Worm (Caenorhabditis elegans): ENCODE data around the gene str-187.

Gene str-187

ce11 chrIV:17268628-17269027, 3.2 kb downstream of the str-187 start (continued):
- TF ChIP-seq nhr-6 (tag; optimal IDR thresholded peaks at IDR 0.05) (no peak), lin-11 (tag; optimal IDR thresholded peaks at IDR 0.05) (no peak)

ce11 chrIV:17269042-17269441, 3.7 kb downstream of the str-187 start, which contains the start of gene atgp-1:
Gene atgp-1, plus strand, starts transcription at chrIV:17269342.
- no peak for TF ChIP-seq mab-5 (tag; optimal IDR thresholded peaks at IDR 0.05)
- no peak for TF ChIP-seq C34F6.9 (tag; optimal IDR thresholded peaks at IDR 0.05)
- no peak for TF ChIP-seq ztf-11 (tag; optimal IDR thresholded peaks at IDR 0.05)
- no peak for TF ChIP-seq unc-55 (GFP tag; optimal IDR thresholded peaks at IDR 0.05)
- TF ChIP-seq sem-4 (tag; optimal IDR thresholded peaks at IDR 0.05) = no peak
- no peak for TF ChIP-seq Y55F3AM.14 (GFP tag; optimal IDR thresholded peaks at IDR 0.05)
- no peak for TF ChIP-seq lin-11 (tag; optimal IDR thresholded peaks at IDR 0.05)
- no peak for TF ChIP-seq aly-2 (tag; optimal IDR thresholded peaks at IDR 0.05)
- TF ChIP-seq nhr-6 (tag; optimal IDR thresholded peaks at IDR 0.05) = no peak
- no peak for TF ChIP-seq nhr-237 (tag; optimal IDR thresholded peaks at IDR 0.05)
- no peak for TF ChIP-seq sma-9 (GFP tag; optimal IDR thresholded peaks at IDR 0.05)
- TF ChIP-seq sma-9 (tag; optimal IDR thresholded peaks at IDR 0.05) = no peak
- TF ChIP-seq nhr-129 (tag; optimal IDR thresholded peaks at IDR 0.05) = no peak
- TF ChIP-seq crh-2 (tag; optimal IDR thresholded peaks at IDR 0.05) = no peak

ce11 chrIV:17269702-17270101, 4.3 kb downstream of the str-187 start:
- TF ChIP-seq nhr-23 (tag; optimal IDR thresholded peaks at IDR 0.05) (no peak), ceh-16 (tag; optimal IDR thresholded peaks at IDR 0.05) (peak; percentile 17)

- TF ChIP-seq C34F6.9 (tag; optimal IDR thresholded peaks at IDR 0.05) (no peak), unc-62 (GFP tag; optimal IDR thresholded peaks at IDR 0.05) (no peak), elt-3 (tag; optimal IDR thresholded peaks at IDR 0.05) (no peak), unc-39 (tag; optimal IDR thresholded peaks at IDR 0.05) (no peak), crh-2 (tag; optimal IDR thresholded peaks at IDR 0.05) (no peak), unc-55 (GFP tag; optimal IDR thresholded peaks at IDR 0.05) (no peak), gmeb-1 (tag; optimal IDR thresholded peaks at IDR 0.05) (no peak), nhr-237 (tag; optimal IDR thresholded peaks at IDR 0.05) (no peak), nhr-25 (tag; optimal IDR thresholded peaks at IDR 0.05) (no peak), blmp-1 (tag; optimal IDR thresholded peaks at IDR 0.05; ENCODE audit: insufficient read depth) (no peak), ztf-4 (tag; optimal IDR thresholded peaks at IDR 0.05) (no peak), snpc-4 (tag; optimal IDR thresholded peaks at IDR 0.05) (no peak), peb-1 (tag; optimal IDR thresholded peaks at IDR 0.05) (no peak), nhr-129 (tag; optimal IDR thresholded peaks at IDR 0.05) (no peak), Y55F3AM.14 (GFP tag; optimal IDR thresholded peaks at IDR 0.05) (no peak), ceh-82 (tag; optimal IDR thresholded peaks at IDR 0.05) (no peak)
Measured at ce11 chrIV:17273602-17274110, 8.3 kb downstream of the str-187 start, which contains the start of gene gln-5. Gene gln-5, minus strand, starts transcription at chrIV:17273652.

ce11 chrIV:17275281-17275680, 9.9 kb downstream of the str-187 start, which contains the start of gene lhfp-4:
Gene lhfp-4, plus strand, starts transcription at chrIV:17275581.
- no peak for TF ChIP-seq mdl-1 (tag; optimal IDR thresholded peaks at IDR 0.05)
- TF ChIP-seq lin-39 (tag; optimal IDR thresholded peaks at IDR 0.05) = no peak

- peak in 1 of 2 experiments; percentile 42 for TF ChIP-seq lsy-2 (tag; optimal IDR thresholded peaks at IDR 0.05)
- TF ChIP-seq aly-2 (tag; optimal IDR thresholded peaks at IDR 0.05) = no peak
- no peak for TF ChIP-seq crh-2 (tag; optimal IDR thresholded peaks at IDR 0.05)
- TF ChIP-seq nhr-11 (tag; optimal IDR thresholded peaks at IDR 0.05) = no peak
- TF ChIP-seq dmd-4 (tag; optimal IDR thresholded peaks at IDR 0.05) = no peak
- TF ChIP-seq peb-1 (tag; optimal IDR thresholded peaks at IDR 0.05) = no peak
- TF ChIP-seq nhr-23 (tag; optimal IDR thresholded peaks at IDR 0.05) = no peak
- TF ChIP-seq nhr-6 (tag; optimal IDR thresholded peaks at IDR 0.05) = no peak
- no peak for TF ChIP-seq snpc-4 (tag; optimal IDR thresholded peaks at IDR 0.05)
- no peak for TF ChIP-seq ztf-11 (tag; optimal IDR thresholded peaks at IDR 0.05)
- TF ChIP-seq alr-1 (tag; optimal IDR thresholded peaks at IDR 0.05) = no peak
- peak; percentile 22 for TF ChIP-seq C34F6.9 (tag; optimal IDR thresholded peaks at IDR 0.05)
- no peak for TF ChIP-seq skn-1 (tag; optimal IDR thresholded peaks at IDR 0.05)
Measured at ce11 chrIV:17276705-17277458, 11.5 kb downstream of the str-187 start, which contains the start of gene clec-196. Gene clec-196, plus strand, starts transcription at chrIV:17276956.
